Fruit fly (Drosophila melanogaster) whole organism, embryonic: ENCODE measurements around the gene CG11726.

ENCODE experiments used
- Abd-B ChIP-seq: fragments of 200-800 bp; sonication (Bioruptor generic); optimal IDR thresholded peaks from 2 replicates; lab custom pipeline; 2018; ENCODE audit warnings: missing biosample characterization, mild to moderate bottlenecking, missing genetic modification characterization, moderate library complexity
- Bgb ChIP-seq: fragments of 200-800 bp; sonication (Bioruptor generic); IDR thresholded peaks from 2 replicates; pipeline ENCODE4 v1.3.6; 2022; ENCODE audit warnings: missing biosample characterization, missing genetic modification characterization; ENCODE audit not compliant: partially characterized antibody
- CG10462 ChIP-seq: fragments of 200-800 bp; sonication (Bioruptor generic); optimal IDR thresholded peaks from 2 replicates; lab custom pipeline; 2016; ENCODE audit warnings: missing biosample characterization, missing genetic modification characterization
- CG11560 ChIP-seq: fragments of 200-800 bp; sonication (Bioruptor generic); IDR thresholded peaks from 3 replicates; pipeline ENCODE4 v1.3.6; 2022; ENCODE audit warnings: missing biosample characterization, missing genetic modification characterization
- CG12236 ChIP-seq: fragments of 200-800 bp; sonication (Bioruptor generic); optimal IDR thresholded peaks from 2 replicates; lab custom pipeline; 2016; ENCODE audit warnings: missing biosample characterization, missing genetic modification characterization
- CG12391 ChIP-seq: fragments of 200-800 bp; sonication (Bioruptor generic); optimal IDR thresholded peaks from 3 replicates; lab custom pipeline; 2018; ENCODE audit warnings: missing biosample characterization, mild to moderate bottlenecking, missing genetic modification characterization, moderate library complexity
- CG13424 ChIP-seq: fragments of 200-800 bp; sonication (Bioruptor generic); optimal IDR thresholded peaks from 2 replicates; lab custom pipeline; 2019; ENCODE audit warnings: missing biosample characterization, mild to moderate bottlenecking, missing genetic modification characterization, moderate library complexity
- CG14860 ChIP-seq: fragments of 200-800 bp; sonication (Bioruptor generic); IDR thresholded peaks from 3 replicates; pipeline ENCODE4 v1.3.6; 2022; ENCODE audit warnings: missing biosample characterization, missing genetic modification characterization; ENCODE audit not compliant: partially characterized antibody
- CG18011 ChIP-seq: fragments of 200-800 bp; sonication (Bioruptor generic); optimal IDR thresholded peaks from 2 replicates; lab custom pipeline; 2017; ENCODE audit warnings: missing biosample characterization, missing genetic modification characterization, mild to moderate bottlenecking, moderate library complexity, missing genotype
- CG18262 ChIP-seq: fragments of 200-800 bp; optimal IDR thresholded peaks from 3 replicates; lab custom pipeline; 2019; ENCODE audit warnings: missing biosample characterization, mild to moderate bottlenecking, missing genetic modification characterization, moderate library complexity
- CG2889 ChIP-seq: fragments of 200-800 bp; sonication (Bioruptor generic); IDR thresholded peaks from 3 replicates; pipeline ENCODE4 v1.3.6; 2022; ENCODE audit warnings: missing biosample characterization, missing genetic modification characterization
- CG31441 ChIP-seq: fragments of 200-800 bp; sonication (Bioruptor generic); IDR thresholded peaks from 2 replicates; pipeline ENCODE4 v1.3.6; 2022; ENCODE audit warnings: missing biosample characterization, missing genetic modification characterization
- CG32772 ChIP-seq: fragments of 200-800 bp; sonication (Bioruptor generic); IDR thresholded peaks from 2 replicates; pipeline ENCODE4 v1.3.6; 2022; ENCODE audit warnings: missing biosample characterization, missing genetic modification characterization
- CG3407 ChIP-seq: fragments of 200-800 bp; sonication (Bioruptor generic); optimal IDR thresholded peaks from 2 replicates; lab custom pipeline; 2018; ENCODE audit warnings: missing biosample characterization, mild to moderate bottlenecking, missing genetic modification characterization
- CG34422 ChIP-seq: fragments of 200-800 bp; sonication (Bioruptor generic); IDR thresholded peaks from 3 replicates; pipeline ENCODE4 v1.3.6; 2022; ENCODE audit warnings: missing biosample characterization, missing genetic modification characterization
- CG4424 ChIP-seq: fragments of 200-800 bp; sonication (Bioruptor generic); optimal IDR thresholded peaks from 3 replicates; lab custom pipeline; 2016; ENCODE audit warnings: missing biosample characterization, missing genetic modification characterization
- CG6689 ChIP-seq: fragments of 200-800 bp; sonication (Bioruptor generic); IDR thresholded peaks from 2 replicates; pipeline ENCODE4 v1.3.6; 2022; ENCODE audit warnings: missing biosample characterization, missing genetic modification characterization
- CG7357 ChIP-seq: fragments of 200-800 bp; sonication (Bioruptor generic); IDR thresholded peaks from 3 replicates; pipeline ENCODE4 v1.3.6; 2022; ENCODE audit warnings: missing biosample characterization, missing genetic modification characterization
- CG7786 ChIP-seq: fragments of 200-800 bp; sonication (Bioruptor generic); optimal IDR thresholded peaks from 2 replicates; lab custom pipeline; 2016; ENCODE audit warnings: missing biosample characterization, missing genetic modification characterization
- CG8089 ChIP-seq: fragments of 200-800 bp; sonication (Bioruptor generic); optimal IDR thresholded peaks from 3 replicates; lab custom pipeline; 2016; ENCODE audit warnings: missing biosample characterization, missing genetic modification characterization
- CG8765 ChIP-seq: fragments of 200-800 bp; sonication (Bioruptor generic); IDR thresholded peaks from 2 replicates; pipeline ENCODE4 v1.3.6; 2022; ENCODE audit warnings: missing biosample characterization, missing genetic modification characterization
- Deaf1 ChIP-seq: fragments of 200-800 bp; optimal IDR thresholded peaks from 3 replicates; lab custom pipeline; 2019; ENCODE audit warnings: missing biosample characterization, mild to moderate bottlenecking, missing genetic modification characterization, moderate library complexity
- ERR ChIP-seq: fragments of 200-800 bp; sonication (Bioruptor generic); optimal IDR thresholded peaks from 2 replicates; lab custom pipeline; 2016; ENCODE audit warnings: missing biosample characterization, missing genetic modification characterization
- Hand ChIP-seq: fragments of 200-800 bp; sonication (Bioruptor generic); optimal IDR thresholded peaks from 2 replicates; lab custom pipeline; 2017; ENCODE audit warnings: mild to moderate bottlenecking, missing biosample characterization, missing genetic modification reagents, missing genetic modification characterization
- Hmx ChIP-seq: fragments of 200-800 bp; sonication (Bioruptor generic); optimal IDR thresholded peaks from 2 replicates; lab custom pipeline; 2016; ENCODE audit warnings: missing biosample characterization, missing genetic modification characterization
- Nf-YA ChIP-seq: fragments of 200-800 bp; sonication (Bioruptor generic); IDR thresholded peaks from 2 replicates; pipeline ENCODE4 v1.3.6; 2022; ENCODE audit warnings: missing biosample characterization, missing genetic modification characterization
- Six4 ChIP-seq: fragments of 200-800 bp; sonication (Bioruptor generic); optimal IDR thresholded peaks from 2 replicates; lab custom pipeline; 2016; ENCODE audit warnings: missing biosample characterization, missing genetic modification characterization
- Tbp ChIP-seq: fragments of >200 bp; optimal IDR thresholded peaks from 2 replicates; lab custom pipeline; 2018; ENCODE audit warnings: missing biosample characterization, missing genetic modification characterization
- Xbp1 ChIP-seq: fragments of 200-800 bp; sonication (Bioruptor generic); optimal IDR thresholded peaks from 3 replicates; lab custom pipeline; 2016; ENCODE audit warnings: missing biosample characterization, mild to moderate bottlenecking, missing genetic modification characterization
- bcd ChIP-seq: fragments of 200-800 bp; sonication (Bioruptor generic); optimal IDR thresholded peaks from 2 replicates; lab custom pipeline; 2017; ENCODE audit warnings: missing biosample characterization, mild to moderate bottlenecking, missing genetic modification characterization
- bigmax ChIP-seq: fragments of 200-800 bp; sonication (Bioruptor generic); optimal IDR thresholded peaks from 2 replicates; lab custom pipeline; 2018; ENCODE audit warnings: missing biosample characterization, mild to moderate bottlenecking, missing genetic modification characterization
- br ChIP-seq: fragments of >200 bp; optimal IDR thresholded peaks from 2 replicates; lab custom pipeline; 2017
- chn ChIP-seq: fragments of 200-800 bp; sonication (Bioruptor generic); optimal IDR thresholded peaks from 2 replicates; lab custom pipeline; 2016; ENCODE audit warnings: missing biosample characterization, missing genetic modification characterization
- crol ChIP-seq: fragments of 200-800 bp; sonication (Bioruptor generic); IDR thresholded peaks from 2 replicates; pipeline ENCODE4 v1.3.6; 2022; ENCODE audit warnings: missing biosample characterization, missing genetic modification characterization
- danr ChIP-seq: fragments of 200-800 bp; sonication (Bioruptor generic); IDR thresholded peaks from 2 replicates; pipeline ENCODE4 v1.3.6; 2022; ENCODE audit warnings: missing biosample characterization, missing genetic modification characterization
- dimm ChIP-seq: fragments of 200-800 bp; sonication (Bioruptor generic); IDR thresholded peaks from 2 replicates; pipeline ENCODE4 v1.3.6; 2022; ENCODE audit warnings: missing biosample characterization, missing genetic modification characterization
- disco-r ChIP-seq: fragments of 200-800 bp; sonication (Bioruptor generic); optimal IDR thresholded peaks from 2 replicates; lab custom pipeline; 2016; ENCODE audit warnings: missing biosample characterization, missing genetic modification characterization
- exex ChIP-seq: fragments of 200-800 bp; sonication (Bioruptor generic); optimal IDR thresholded peaks from 4 replicates; lab custom pipeline; 2018; ENCODE audit warnings: missing biosample characterization, mild to moderate bottlenecking, missing genetic modification characterization, moderate library complexity
- grau ChIP-seq: fragments of 200-800 bp; optimal IDR thresholded peaks from 3 replicates; lab custom pipeline; 2019; ENCODE audit warnings: missing biosample characterization, mild to moderate bottlenecking, missing genetic modification characterization, moderate library complexity
- ind ChIP-seq: fragments of 200-800 bp; sonication (Bioruptor generic); optimal IDR thresholded peaks from 3 replicates; lab custom pipeline; 2016; ENCODE audit warnings: missing biosample characterization, missing genetic modification characterization
- lbe ChIP-seq: fragments of 200-800 bp; sonication (Bioruptor generic); optimal IDR thresholded peaks from 2 replicates; lab custom pipeline; 2016; ENCODE audit warnings: missing biosample characterization, mild to moderate bottlenecking, missing genetic modification characterization
- lola ChIP-seq, 3 experiments: fragments of >200 bp in 2 of 3; fragments of 200-800 bp in 1 of 3; sonication (Bioruptor generic) in 1 of 3; optimal IDR thresholded peaks; 2 replicates each; lab custom pipeline; 2017 to 2019; ENCODE audit warnings: missing biosample characterization in 3 of 3, missing genetic modification characterization in 3 of 3, mild to moderate bottlenecking in 1 of 3, moderate library complexity in 1 of 3
- lov ChIP-seq, 2 experiments: fragments of 200-800 bp in 1 of 2; fragments of >200 bp in 1 of 2; sonication (Bioruptor generic) in 1 of 2; IDR thresholded peaks in 1 of 2; optimal IDR thresholded peaks in 1 of 2; 2 replicates in 1 of 2; 3 replicates in 1 of 2; pipeline versions ENCODE4 v1.3.6 to Lab custom; 2017 to 2022; ENCODE audit warnings: missing biosample characterization in 1 of 2, missing genetic modification characterization in 1 of 2
- mam ChIP-seq: fragments of 200-800 bp; sonication (Bioruptor generic); optimal IDR thresholded peaks from 3 replicates; lab custom pipeline; 2016; ENCODE audit warnings: missing biosample characterization, missing genetic modification characterization
- phol ChIP-seq: fragments of 200-800 bp; sonication (Bioruptor generic); optimal IDR thresholded peaks from 3 replicates; lab custom pipeline; 2018; ENCODE audit warnings: missing biosample characterization, mild to moderate bottlenecking, missing genetic modification characterization, moderate library complexity
- repo ChIP-seq: fragments of 200-800 bp; sonication (Bioruptor generic); optimal IDR thresholded peaks from 2 replicates; lab custom pipeline; 2016; ENCODE audit warnings: missing biosample characterization, missing genetic modification characterization
- schlank ChIP-seq: fragments of 200-800 bp; sonication (Bioruptor generic); optimal IDR thresholded peaks from 2 replicates; lab custom pipeline; 2018; ENCODE audit warnings: missing biosample characterization, mild to moderate bottlenecking, missing genetic modification characterization
- scrt ChIP-seq: fragments of 200-800 bp; sonication (Bioruptor generic); optimal IDR thresholded peaks from 2 replicates; lab custom pipeline; 2018; ENCODE audit warnings: missing biosample characterization, mild to moderate bottlenecking, missing genetic modification characterization, moderate library complexity
- sens ChIP-seq: fragments of 200-800 bp; sonication (Bioruptor generic); peaks from one replicate; lab custom pipeline; 2016; ENCODE audit warnings: missing biosample characterization, missing genetic modification characterization
- sens-2 ChIP-seq: fragments of 200-800 bp; sonication (Bioruptor generic); IDR thresholded peaks from 2 replicates; pipeline ENCODE4 v1.3.6; 2022; ENCODE audit warnings: missing biosample characterization, missing genetic modification characterization
- shn ChIP-seq: fragments of 200-800 bp; sonication (Bioruptor generic); optimal IDR thresholded peaks from 3 replicates; lab custom pipeline; 2016; ENCODE audit warnings: missing biosample characterization, missing genetic modification characterization
- sob ChIP-seq: fragments of 200-800 bp; sonication (Bioruptor generic); IDR thresholded peaks from 2 replicates; pipeline ENCODE4 v1.3.6; 2022; ENCODE audit warnings: missing biosample characterization, missing genetic modification characterization

CG11726 gene

dm6 chr3L:11415382-11415781 is 20.9 kb downstream of the CG11726 start (continued):
- TF ChIP-seq Hmx (GFP tag; lab: Kevin White, UChicago) (no peak), CG6689 (peak; percentile 80), lola (GFP tag; optimal IDR thresholded peaks at IDR 0.05; lab: Kevin White, UChicago) (peak in 1 of 3 experiments; percentile 91), shn (GFP tag; lab: Kevin White, UChicago) (no peak), CG3407 (GFP tag; lab: Kevin White, UChicago) (peak; percentile 67), bigmax (GFP tag; lab: Kevin White, UChicago) (no peak), repo (GFP tag; lab: Kevin White, UChicago) (no peak), grau (tag; lab: Kevin White, UChicago) (peak; percentile 65), CG10462 (GFP tag; lab: Kevin White, UChicago) (peak; percentile 40), sob (peak; percentile 51), scrt (peak; percentile 10), Abd-B (GFP tag; lab: Kevin White, UChicago) (peak; percentile 47), CG18262 (tag; lab: Kevin White, UChicago) (peak; percentile 90), CG8765 (GFP tag; lab: Robert Waterston, UW) (peak; percentile 77), CG4424 (GFP tag; lab: Kevin White, UChicago) (peak; percentile 77), CG12391 (peak; percentile 89), CG8089 (GFP tag; lab: Kevin White, UChicago) (peak; percentile 56), CG2889 (GFP tag; lab: Robert Waterston, UW) (no peak), lbe (GFP tag; lab: Kevin White, UChicago) (peak; percentile 8), Tbp (no peak), phol (tag; lab: Kevin White, UChicago) (peak; percentile 83), Deaf1 (tag; lab: Kevin White, UChicago) (peak; percentile 30), bcd (peak; percentile 65), Xbp1 (GFP tag; lab: Kevin White, UChicago) (peak; percentile 68), mam (no peak), CG7786 (no peak), schlank (no peak), lov (optimal IDR thresholded peaks at IDR 0.05; lab: Kevin White, UChicago) (no peak), lov (GFP tag; IDR thresholded peaks at IDR 0.05; lab: Robert Waterston, UW) (peak; percentile 84; the same call in 2 of the 3 replicates), sens-2 (peak; percentile 83), br (lab: Kevin White, UChicago) (no peak), Bgb (no peak), CG12236 (GFP tag; lab: Kevin White, UChicago) (no peak), danr (GFP tag; lab: Robert Waterston, UW) (0 out of 2 replicates have a peak, but pooled peaks have one; percentile 43), ERR (GFP tag; lab: Kevin White, UChicago) (no peak), CG18011 (GFP tag; lab: Kevin White, UChicago) (peak; percentile 19), ind (GFP tag; lab: Kevin White, UChicago) (peak; percentile 58), CG14860 (GFP tag; lab: Robert Waterston, UW) (no peak), Nf-YA (GFP tag; lab: Robert Waterston, UW) (peak; percentile 56), CG11560 (no peak), chn (GFP tag; lab: Kevin White, UChicago) (peak; percentile 53), CG34422 (GFP tag; lab: Robert Waterston, UW) (peak; percentile 70), CG31441 (GFP tag; lab: Robert Waterston, UW) (peak; percentile 84), CG7357 (GFP tag; lab: Robert Waterston, UW) (peak; percentile 53; the same call in 1 of the 3 replicates), dimm (GFP tag; lab: Robert Waterston, UW) (peak; percentile 46; the same call in 1 of the 2 replicates), CG32772 (GFP tag; lab: Robert Waterston, UW) (peak; percentile 77), exex (tag; lab: Kevin White, UChicago) (no peak), Six4 (GFP tag; lab: Kevin White, UChicago) (peak; percentile 37), disco-r (GFP tag; lab: Kevin White, UChicago) (no peak), sens (GFP tag; lab: Kevin White, UChicago) (peak; percentile 96), Hand (GFP tag; lab: Kevin White, UChicago) (no peak), CG13424 (tag; lab: Kevin White, UChicago) (peak; percentile 66), crol (GFP tag; lab: Robert Waterston, UW) (no peak)
